Worm (Caenorhabditis elegans) whole organism, late embryonic: ENCODE measurements around the gene srg-17.

ENCODE experiments used
- Y22D7AL.16 ChIP-seq: sonication (generic microtip); optimal IDR thresholded peaks from 2 replicates; lab custom pipeline; 2016; ENCODE audit warnings: missing genetic modification characterization, missing compliant biosample characterization
- ama-1 ChIP-seq: fragments of 150-350 bp; optimal IDR thresholded peaks from 2 replicates; lab custom pipeline; 2014
- ceh-18 ChIP-seq: sonication (generic microtip); optimal IDR thresholded peaks from 2 replicates; lab custom pipeline; 2016; ENCODE audit warnings: missing genetic modification characterization, missing compliant biosample characterization
- eyg-1 ChIP-seq: sonication (generic microtip); optimal IDR thresholded peaks from 2 replicates; lab custom pipeline; 2016; ENCODE audit warnings: missing genotype, missing genetic modification characterization, missing compliant biosample characterization
- gmeb-2 ChIP-seq: sonication (generic microtip); optimal IDR thresholded peaks from 2 replicates; lab custom pipeline; 2016; ENCODE audit warnings: missing genetic modification characterization, inconsistent platforms, missing compliant biosample characterization
- sox-4 ChIP-seq: sonication (generic microtip); optimal IDR thresholded peaks from 2 replicates; lab custom pipeline; 2017; ENCODE audit warnings: mild to moderate bottlenecking, missing genetic modification characterization, inconsistent platforms, missing compliant biosample characterization
- ztf-16 ChIP-seq: sonication (generic microtip); optimal IDR thresholded peaks from 2 replicates; lab custom pipeline; 2017; ENCODE audit warnings: missing genetic modification characterization, missing compliant biosample characterization

ce11 chrII:12429743-12430142 lies 43.8 kb upstream of the srg-17 start, which contains the start of gene Y57A10C.8:
- no peak for TF ChIP-seq eyg-1 (tag; lab: Kevin White, UChicago)
- TF ChIP-seq ama-1 (lab: Kevin White, UChicago) = no peak
- TF ChIP-seq ceh-18 (tag; lab: Kevin White, UChicago) = no peak
- no peak for TF ChIP-seq ztf-16 (tag; lab: Kevin White, UChicago)
- no peak for TF ChIP-seq sox-4 (tag; lab: Kevin White, UChicago)
- no peak for TF ChIP-seq Y22D7AL.16 (tag; lab: Kevin White, UChicago)
- no peak for TF ChIP-seq gmeb-2 (tag; lab: Kevin White, UChicago)
